Worm (Caenorhabditis elegans): ENCODE measurements around the gene F42A9.7.

DNA sequence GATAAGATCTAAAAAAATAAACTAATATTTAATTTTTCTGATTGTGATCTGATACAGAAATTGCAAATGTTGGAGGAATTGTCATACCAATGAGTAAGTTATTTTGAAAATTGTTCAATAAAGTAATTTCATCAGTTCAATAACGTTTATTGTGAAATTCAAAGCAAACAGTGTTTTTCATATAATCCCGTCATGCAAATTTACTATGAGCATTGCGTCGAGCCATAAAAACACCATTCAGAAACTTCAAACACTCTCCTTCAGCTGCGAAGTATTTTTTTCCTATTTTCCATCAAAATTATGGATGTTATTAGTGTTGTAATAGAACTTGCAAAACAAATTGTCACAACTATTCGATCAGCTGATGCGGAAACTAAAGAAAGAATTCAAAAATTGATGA is 34.9 kb upstream of the F42A9.7 start, which contains the start of gene C49C8.8:
- no peak for TF ChIP-seq unc-62 (GFP tag; optimal IDR thresholded peaks at IDR 0.05)
- no peak for TF ChIP-seq nhr-77 (tag; optimal IDR thresholded peaks at IDR 0.05)
- no peak for TF ChIP-seq peb-1 (tag; optimal IDR thresholded peaks at IDR 0.05)
- no peak for TF ChIP-seq lin-13 (GFP tag; optimal IDR thresholded peaks at IDR 0.05)
- no peak for TF ChIP-seq R02D3.7 (tag; optimal IDR thresholded peaks at IDR 0.05)
- no peak for TF ChIP-seq nhr-11 (tag; optimal IDR thresholded peaks at IDR 0.05)
- no peak for TF ChIP-seq ama-1 (optimal IDR thresholded peaks at IDR 0.05)
- no peak for TF ChIP-seq ceh-82 (tag; optimal IDR thresholded peaks at IDR 0.05)
- no peak for TF ChIP-seq skn-1 (tag; optimal IDR thresholded peaks at IDR 0.05)
- TF ChIP-seq zag-1 (tag; optimal IDR thresholded peaks at IDR 0.05) = no peak
